Worm (Caenorhabditis elegans) whole organism, L2 larva: ENCODE measurements around the gene plx-2.

Source experiments
- F13H6.1 ChIP-seq: sonication (generic microtip); optimal IDR thresholded peaks from 2 replicates; lab custom pipeline; 2016; ENCODE audit warnings: missing genetic modification characterization, missing compliant biosample characterization
- R02D3.7 ChIP-seq: fragments of 150-350 bp; optimal IDR thresholded peaks from 2 replicates; lab custom pipeline; 2014; ENCODE audit warnings: missing biosample characterization, missing genetic modification characterization
- aly-2 ChIP-seq: fragments of 150-350 bp; optimal IDR thresholded peaks from 2 replicates; lab custom pipeline; 2014; ENCODE audit warnings: missing biosample characterization, missing genetic modification characterization
- ama-1 ChIP-seq: fragments of 150-350 bp; optimal IDR thresholded peaks from 2 replicates; lab custom pipeline; 2018; ENCODE audit warnings: inconsistent platforms
- elt-1 ChIP-seq: fragments of 150-350 bp; optimal IDR thresholded peaks from 2 replicates; lab custom pipeline; 2014; ENCODE audit warnings: missing biosample characterization, missing genetic modification characterization
- elt-3 ChIP-seq: sonication (generic microtip); optimal IDR thresholded peaks from 2 replicates; lab custom pipeline; 2017; ENCODE audit warnings: missing biosample characterization, missing genetic modification characterization
- lsy-2 ChIP-seq, 2 experiments: fragments of 150-350 bp in 1 of 2; sonication (generic microtip) in 1 of 2; optimal IDR thresholded peaks; 2 replicates each; lab custom pipeline; 2014 to 2017; ENCODE audit warnings: missing biosample characterization in 2 of 2, missing genetic modification characterization in 2 of 2
- nhr-25 ChIP-seq: fragments of 150-350 bp; sonication (generic microtip); optimal IDR thresholded peaks from 3 replicates; lab custom pipeline; 2014; ENCODE audit warnings: missing biosample characterization, missing genetic modification characterization
- nhr-6 ChIP-seq: fragments of 150-350 bp; optimal IDR thresholded peaks from 2 replicates; lab custom pipeline; 2014; ENCODE audit warnings: missing biosample characterization, missing genetic modification characterization
- nhr-77 ChIP-seq: fragments of 150-350 bp; optimal IDR thresholded peaks from 2 replicates; lab custom pipeline; 2014; ENCODE audit warnings: missing biosample characterization, missing genetic modification characterization
- unc-62 ChIP-seq: fragments of 150-350 bp; optimal IDR thresholded peaks from 2 replicates; lab custom pipeline; 2014; ENCODE audit warnings: missing biosample characterization, missing genetic modification reagents, missing genetic modification characterization
- ztf-11 ChIP-seq: sonication (generic microtip); optimal IDR thresholded peaks from 2 replicates; lab custom pipeline; 2017; ENCODE audit warnings: missing biosample characterization, missing genetic modification characterization
- ztf-4 ChIP-seq: fragments of 150-350 bp; optimal IDR thresholded peaks from 2 replicates; lab custom pipeline; 2014; ENCODE audit warnings: missing biosample characterization, missing genetic modification characterization

ce11 chrII:14441144-14441543 lies 16.5 kb upstream of the plx-2 start, which contains the start of gene smg-8:
- TF ChIP-seq nhr-77 (tag; lab: Kevin White, UChicago) (peak; percentile 6), R02D3.7 (tag; lab: Kevin White, UChicago) (no peak), F13H6.1 (tag; lab: Kevin White, UChicago) (peak; percentile 43), aly-2 (tag; lab: Kevin White, UChicago) (no peak), elt-3 (tag; lab: Kevin White, UChicago) (no peak), ama-1 (no peak), unc-62 (GFP tag; lab: Kevin White, UChicago) (no peak), ztf-11 (tag; lab: Kevin White, UChicago) (no peak), elt-1 (tag; lab: Kevin White, UChicago) (no peak), lsy-2 (tag; optimal IDR thresholded peaks at IDR 0.05; lab: Kevin White, UChicago) (peak; percentile 74 to 88), nhr-6 (tag; lab: Kevin White, UChicago) (peak; percentile 65), ztf-4 (tag; lab: Kevin White, UChicago) (peak; percentile 2), nhr-25 (tag; lab: Kevin White, UChicago) (peak; percentile 75)
